Fruit fly (Drosophila melanogaster) whole organism, embryonic: ENCODE measurements around the gene Spn28B.
A peak's percentile ranks its signal among the peaks of the same experiment; 100 is the strongest.

ENCODE experiments used
- Ada2b ChIP-seq: fragments of 200-800 bp; sonication (Bioruptor generic); IDR thresholded peaks from 2 replicates; pipeline ENCODE4 v1.3.6; 2022; ENCODE audit warnings: missing biosample characterization, missing genetic modification characterization
- Asciz ChIP-seq: fragments of 200-800 bp; sonication (Bioruptor generic); optimal IDR thresholded peaks from 2 replicates; lab custom pipeline; 2017; ENCODE audit warnings: missing biosample characterization, mild to moderate bottlenecking, missing genetic modification characterization, missing genetic modification reagents
- B-H1 ChIP-seq: fragments of 200-800 bp; sonication (Bioruptor generic); IDR thresholded peaks from 3 replicates; pipeline ENCODE4 v1.3.6; 2022; ENCODE audit warnings: missing biosample characterization, missing genetic modification characterization
- CG11085 ChIP-seq: fragments of 200-800 bp; sonication (Bioruptor generic); IDR thresholded peaks from 2 replicates; pipeline ENCODE4 v1.3.6; 2022; ENCODE audit warnings: missing biosample characterization, missing genetic modification characterization
- CG11723 ChIP-seq: fragments of 200-800 bp; sonication (Bioruptor generic); optimal IDR thresholded peaks from 2 replicates; lab custom pipeline; 2017; ENCODE audit warnings: missing biosample characterization, mild to moderate bottlenecking, missing genetic modification characterization
- CG12155 ChIP-seq: fragments of 200-800 bp; sonication (Bioruptor generic); optimal IDR thresholded peaks from 3 replicates; lab custom pipeline; 2016; ENCODE audit warnings: missing biosample characterization, missing genetic modification characterization
- CG12769 ChIP-seq: fragments of 200-800 bp; sonication (Bioruptor generic); optimal IDR thresholded peaks from 2 replicates; lab custom pipeline; 2019; ENCODE audit warnings: missing biosample characterization, mild to moderate bottlenecking, missing genetic modification characterization, moderate library complexity
- CG13296 ChIP-seq: fragments of 200-800 bp; sonication (Bioruptor generic); optimal IDR thresholded peaks from 3 replicates; lab custom pipeline; 2018; ENCODE audit warnings: missing biosample characterization, mild to moderate bottlenecking, missing genetic modification characterization
- CG15479 ChIP-seq: fragments of 200-800 bp; sonication (Bioruptor generic); optimal IDR thresholded peaks from 3 replicates; lab custom pipeline; 2019; ENCODE audit warnings: missing biosample characterization, mild to moderate bottlenecking, missing genetic modification characterization, moderate library complexity
- CG16779 ChIP-seq: fragments of 200-800 bp; sonication (Bioruptor generic); IDR thresholded peaks from 2 replicates; pipeline ENCODE4 v1.3.6; 2022; ENCODE audit warnings: missing biosample characterization, missing genetic modification characterization
- CG16813 ChIP-seq: fragments of 200-800 bp; sonication (Bioruptor generic); IDR thresholded peaks from 3 replicates; pipeline ENCODE4 v1.3.6; 2022; ENCODE audit warnings: missing biosample characterization, missing genetic modification characterization; ENCODE audit not compliant: partially characterized antibody
- CG1792 ChIP-seq: fragments of 200-800 bp; sonication (Bioruptor generic); optimal IDR thresholded peaks from 2 replicates; lab custom pipeline; 2016; ENCODE audit warnings: missing biosample characterization, missing genetic modification characterization
- CG2712 ChIP-seq: fragments of 200-800 bp; optimal IDR thresholded peaks from 3 replicates; lab custom pipeline; 2019; ENCODE audit warnings: missing biosample characterization, mild to moderate bottlenecking, missing genetic modification characterization, moderate library complexity
- CG4328 ChIP-seq: fragments of 200-800 bp; sonication (Bioruptor generic); optimal IDR thresholded peaks from 3 replicates; lab custom pipeline; 2017; ENCODE audit warnings: missing biosample characterization, missing genetic modification reagents, missing genetic modification characterization
- CG4360 ChIP-seq: fragments of 200-800 bp; sonication (Bioruptor generic); IDR thresholded peaks from 2 replicates; pipeline ENCODE4 v1.3.6; 2022; ENCODE audit warnings: missing biosample characterization, missing genetic modification characterization
- CG5245 ChIP-seq: fragments of 200-800 bp; sonication (Bioruptor generic); optimal IDR thresholded peaks from 3 replicates; lab custom pipeline; 2016; ENCODE audit warnings: missing biosample characterization, missing genetic modification characterization
- CG5953 ChIP-seq: fragments of 200-800 bp; sonication (Bioruptor generic); IDR thresholded peaks from 2 replicates; pipeline ENCODE4 v1.3.6; 2022; ENCODE audit warnings: missing biosample characterization, missing genetic modification characterization
- CG6854 ChIP-seq: fragments of 200-800 bp; sonication (Bioruptor generic); optimal IDR thresholded peaks from 3 replicates; lab custom pipeline; 2017; ENCODE audit warnings: missing biosample characterization, mild to moderate bottlenecking, missing genetic modification characterization
- CG7928 ChIP-seq: fragments of 200-800 bp; sonication (Bioruptor generic); optimal IDR thresholded peaks from 2 replicates; lab custom pipeline; 2017; ENCODE audit warnings: missing biosample characterization, mild to moderate bottlenecking, missing genetic modification characterization
- CG7963 ChIP-seq: fragments of 200-800 bp; sonication (Bioruptor generic); IDR thresholded peaks from 3 replicates; pipeline ENCODE4 v1.3.6; 2022; ENCODE audit warnings: missing biosample characterization, missing genetic modification characterization; ENCODE audit not compliant: partially characterized antibody
- CG8281 ChIP-seq: fragments of 200-800 bp; sonication (Bioruptor generic); optimal IDR thresholded peaks from 2 replicates; lab custom pipeline; 2018; ENCODE audit warnings: missing biosample characterization, mild to moderate bottlenecking, missing genetic modification characterization, moderate library complexity
- CG8290 ChIP-seq, 3 experiments: fragments of 200-800 bp; sonication (Bioruptor generic); optimal IDR thresholded peaks; 2 replicates each; lab custom pipeline; 2016 to 2019; ENCODE audit warnings: missing biosample characterization in 3 of 3, missing genetic modification characterization in 3 of 3, mild to moderate bottlenecking in 2 of 3, moderate library complexity in 1 of 3
- CG9437 ChIP-seq: fragments of 200-800 bp; sonication (Bioruptor generic); optimal IDR thresholded peaks from 2 replicates; lab custom pipeline; 2018; ENCODE audit warnings: missing biosample characterization, mild to moderate bottlenecking, missing genetic modification characterization
- CG9876 ChIP-seq: fragments of 200-800 bp; sonication (Bioruptor generic); optimal IDR thresholded peaks from 2 replicates; lab custom pipeline; 2016; ENCODE audit warnings: missing biosample characterization, missing genetic modification characterization
- Dref ChIP-seq: fragments of 200-800 bp; sonication (Bioruptor generic); IDR thresholded peaks from 2 replicates; pipeline ENCODE4 v1.3.6; 2022; ENCODE audit warnings: missing biosample characterization, missing genetic modification characterization
- Ptx1 ChIP-seq: fragments of 200-800 bp; sonication (Bioruptor generic); IDR thresholded peaks from 2 replicates; pipeline ENCODE4 v1.3.6; 2022; ENCODE audit warnings: missing biosample characterization, missing genetic modification characterization
- Rfx ChIP-seq: fragments of 200-800 bp; sonication (Bioruptor generic); IDR thresholded peaks from 2 replicates; pipeline ENCODE4 v1.3.6; 2022; ENCODE audit warnings: missing biosample characterization, missing genetic modification characterization
- Sin3A ChIP-seq: fragments of >200 bp; optimal IDR thresholded peaks from 2 replicates; lab custom pipeline; 2018
- Sox102F ChIP-seq: fragments of 200-800 bp; sonication (Bioruptor generic); optimal IDR thresholded peaks from 2 replicates; lab custom pipeline; 2018; ENCODE audit warnings: missing biosample characterization, mild to moderate bottlenecking, missing genetic modification characterization, moderate library complexity
- Usf ChIP-seq: fragments of 200-800 bp; sonication (Bioruptor generic); optimal IDR thresholded peaks from 2 replicates; lab custom pipeline; 2017; ENCODE audit warnings: missing genotype, missing biosample characterization, missing genetic modification characterization
- Xrp1 ChIP-seq: fragments of 200-800 bp; sonication (Bioruptor generic); IDR thresholded peaks from 2 replicates; pipeline ENCODE4 v1.3.6; 2022; ENCODE audit warnings: missing biosample characterization, missing genetic modification characterization
- amos ChIP-seq: fragments of 200-800 bp; sonication (Bioruptor generic); IDR thresholded peaks from 2 replicates; pipeline ENCODE4 v1.3.6; 2022; ENCODE audit warnings: missing biosample characterization, missing genetic modification characterization; ENCODE audit not compliant: partially characterized antibody
- aop ChIP-seq: fragments of 200-800 bp; sonication (Bioruptor generic); IDR thresholded peaks from 2 replicates; pipeline ENCODE4 v1.3.6; 2022; ENCODE audit warnings: missing biosample characterization, missing genetic modification characterization
- ara ChIP-seq: fragments of 200-800 bp; sonication (Bioruptor generic); IDR thresholded peaks from 2 replicates; pipeline ENCODE4 v1.3.6; 2022; ENCODE audit warnings: missing biosample characterization, missing genetic modification characterization
- bab2 ChIP-seq: fragments of 200-800 bp; sonication (Bioruptor generic); optimal IDR thresholded peaks from 2 replicates; lab custom pipeline; 2016; ENCODE audit warnings: missing biosample characterization, missing genetic modification characterization
- bigmax ChIP-seq: fragments of 200-800 bp; sonication (Bioruptor generic); optimal IDR thresholded peaks from 2 replicates; lab custom pipeline; 2018; ENCODE audit warnings: missing biosample characterization, mild to moderate bottlenecking, missing genetic modification characterization
- cwo ChIP-seq: fragments of 200-800 bp; sonication (Bioruptor generic); optimal IDR thresholded peaks from 3 replicates; lab custom pipeline; 2017; ENCODE audit warnings: missing biosample characterization, missing genetic modification characterization, mild to moderate bottlenecking, moderate library complexity, missing genetic modification reagents
- fu2 ChIP-seq: fragments of 200-800 bp; sonication (Bioruptor generic); optimal IDR thresholded peaks from 2 replicates; lab custom pipeline; 2016; ENCODE audit warnings: missing biosample characterization, missing genetic modification characterization
- lab ChIP-seq: fragments of 200-800 bp; sonication (Bioruptor generic); optimal IDR thresholded peaks from 3 replicates; lab custom pipeline; 2017; ENCODE audit warnings: missing biosample characterization, missing genetic modification characterization, mild to moderate bottlenecking, moderate library complexity, missing genetic modification reagents
- mld ChIP-seq: fragments of 200-800 bp; sonication (Bioruptor generic); IDR thresholded peaks from 3 replicates; pipeline ENCODE4 v1.3.6; 2022; ENCODE audit warnings: missing biosample characterization, missing genetic modification characterization; ENCODE audit not compliant: partially characterized antibody
- nmo ChIP-seq: fragments of 200-800 bp; sonication (Bioruptor generic); optimal IDR thresholded peaks from 2 replicates; lab custom pipeline; 2018; ENCODE audit warnings: missing biosample characterization, mild to moderate bottlenecking, missing genetic modification characterization, moderate library complexity
- prd ChIP-seq, 3 experiments: fragments of >200 bp in 2 of 3; fragments of 200-800 bp in 1 of 3; sonication (Bioruptor generic) in 1 of 3; optimal IDR thresholded peaks in 2 of 3; IDR thresholded peaks in 1 of 3; 2 replicates in 2 of 3; 3 replicates in 1 of 3; pipeline versions ENCODE4 v1.3.6 to Lab custom; 2017 to 2022; ENCODE audit warnings: missing biosample characterization in 1 of 3, missing genetic modification characterization in 1 of 3
- row ChIP-seq: fragments of 200-800 bp; sonication (Bioruptor generic); IDR thresholded peaks from 3 replicates; pipeline ENCODE4 v1.3.6; 2022; ENCODE audit warnings: missing biosample characterization, missing genetic modification characterization
- sisA ChIP-seq: fragments of 200-800 bp; sonication (Bioruptor generic); IDR thresholded peaks from 2 replicates; pipeline ENCODE4 v1.3.6; 2022; ENCODE audit warnings: missing biosample characterization, missing genetic modification characterization
- slou ChIP-seq: fragments of 200-800 bp; sonication (Bioruptor generic); optimal IDR thresholded peaks from 3 replicates; lab custom pipeline; 2016; ENCODE audit warnings: missing biosample characterization, missing genetic modification characterization
- slp2 ChIP-seq: fragments of 200-800 bp; sonication (Bioruptor generic); optimal IDR thresholded peaks from 2 replicates; lab custom pipeline; 2016; ENCODE audit warnings: missing biosample characterization, missing genetic modification characterization
- tio ChIP-seq: fragments of 200-800 bp; sonication (Bioruptor generic); optimal IDR thresholded peaks from 2 replicates; lab custom pipeline; 2017; ENCODE audit warnings: missing biosample characterization, missing genetic modification characterization, inconsistent platforms
- vvl ChIP-seq: fragments of 200-800 bp; sonication (Bioruptor generic); IDR thresholded peaks from 2 replicates; pipeline ENCODE4 v1.3.6; 2022; ENCODE audit warnings: missing biosample characterization, missing genetic modification characterization
- z ChIP-seq: fragments of 200-800 bp; sonication (Bioruptor generic); IDR thresholded peaks from 3 replicates; pipeline ENCODE4 v1.3.6; 2022; ENCODE audit warnings: missing biosample characterization, missing genetic modification characterization
- zfh1 ChIP-seq: fragments of 200-800 bp; sonication (Bioruptor generic); IDR thresholded peaks from 3 replicates; pipeline ENCODE4 v1.3.6; 2022; ENCODE audit warnings: missing biosample characterization, missing genetic modification characterization

The Spn28B gene

dm6 chr2L:7546824-7547466 is 34.8 kb upstream of the Spn28B start (continued):
- TF ChIP-seq slou (GFP tag; lab: Kevin White, UChicago) (peak; percentile 9), Asciz (GFP tag; lab: Kevin White, UChicago) (peak; percentile 33), amos (GFP tag; lab: Robert Waterston, UW) (no peak), CG12155 (GFP tag; lab: Kevin White, UChicago) (no peak), CG9876 (GFP tag; lab: Kevin White, UChicago) (no peak), CG1792 (GFP tag; lab: Kevin White, UChicago) (no peak), vvl (GFP tag; lab: Robert Waterston, UW) (peak; percentile 81), CG9437 (GFP tag; lab: Kevin White, UChicago) (peak; percentile 50), Xrp1 (peak; percentile 77), fu2 (no peak), CG16779 (no peak), mld (GFP tag; lab: Robert Waterston, UW) (no peak), cwo (GFP tag; lab: Kevin White, UChicago) (peak; percentile 50), ara (GFP tag; lab: Robert Waterston, UW) (no peak), CG7963 (GFP tag; lab: Robert Waterston, UW) (no peak), Ada2b (GFP tag; lab: Robert Waterston, UW) (peak; percentile 53; the same call in 1 of the 2 replicates), CG5245 (GFP tag; lab: Kevin White, UChicago) (no peak), lab (GFP tag; lab: Kevin White, UChicago) (peak; percentile 81), CG15479 (GFP tag; lab: Kevin White, UChicago) (no peak), Dref (GFP tag; lab: Robert Waterston, UW) (no peak), Rfx (GFP tag; lab: Robert Waterston, UW) (peak; percentile 59), CG4328 (GFP tag; lab: Kevin White, UChicago) (no peak), CG13296 (GFP tag; lab: Kevin White, UChicago) (peak; percentile 41), bigmax (GFP tag; lab: Kevin White, UChicago) (no peak), aop (GFP tag; lab: Robert Waterston, UW) (no peak), CG12769 (tag; lab: Kevin White, UChicago) (peak; percentile 42), zfh1 (GFP tag; lab: Robert Waterston, UW) (peak; percentile 62; the same call in 1 of the 3 replicates), Ptx1 (GFP tag; lab: Robert Waterston, UW) (peak; percentile 58), CG16813 (GFP tag; lab: Robert Waterston, UW) (no peak), row (peak; percentile 83), sisA (GFP tag; lab: Robert Waterston, UW) (peak; percentile 17; the same call in 1 of the 2 replicates), CG5953 (GFP tag; lab: Robert Waterston, UW) (no peak), B-H1 (GFP tag; lab: Robert Waterston, UW) (no peak), CG6854 (GFP tag; lab: Kevin White, UChicago) (peak; percentile 3), bab2 (GFP tag; lab: Kevin White, UChicago) (no peak), z (no peak), Sin3A (lab: Kevin White, UChicago) (no peak), CG2712 (tag; lab: Kevin White, UChicago) (peak; percentile 81), prd (optimal IDR thresholded peaks at IDR 0.05; lab: Kevin White, UChicago) (no peak), prd (GFP tag; IDR thresholded peaks at IDR 0.05; lab: Robert Waterston, UW) (peak; percentile 68; the same call in 2 of the 3 replicates), CG8281 (tag; lab: Kevin White, UChicago) (no peak), Sox102F (GFP tag; lab: Kevin White, UChicago) (peak; percentile 70), CG8290 (GFP tag; optimal IDR thresholded peaks at IDR 0.05; lab: Kevin White, UChicago) (no peak), CG8290 (tag; optimal IDR thresholded peaks at IDR 0.05; lab: Kevin White, UChicago) (no peak), CG7928 (GFP tag; lab: Kevin White, UChicago) (no peak), tio (GFP tag; lab: Kevin White, UChicago) (peak; percentile 25), CG4360 (GFP tag; lab: Robert Waterston, UW) (no peak), nmo (GFP tag; lab: Kevin White, UChicago) (peak; percentile 66), CG11085 (GFP tag; lab: Robert Waterston, UW) (no peak), Usf (GFP tag; lab: Kevin White, UChicago) (no peak), CG11723 (no peak), slp2 (no peak)
